Fruit fly (Drosophila melanogaster) Kc167 (cell line): ENCODE data around the gene CG42393.

Experiments used
- Myc ChIP-seq: fragments of >200 bp; optimal IDR thresholded peaks from 2 replicates; lab custom pipeline; 2017; ENCODE audit warnings: missing external identifiers
- Sin3A ChIP-seq: fragments of >200 bp; optimal IDR thresholded peaks from 2 replicates; lab custom pipeline; 2018; ENCODE audit warnings: missing external identifiers
- h ChIP-seq: fragments of >200 bp; optimal IDR thresholded peaks from 3 replicates; lab custom pipeline; 2018; ENCODE audit warnings: missing external identifiers
- insv ChIP-seq: fragments of >200 bp; optimal IDR thresholded peaks from 3 replicates; lab custom pipeline; 2018; ENCODE audit warnings: missing external identifiers
- psq ChIP-seq: fragments of >200 bp; optimal IDR thresholded peaks from 2 replicates; lab custom pipeline; 2017; ENCODE audit warnings: missing external identifiers

dm6 chr3L:18086754-18087685, 44.5 kb downstream of the CG42393 start, which contains the start of gene CG34253:
- TF ChIP-seq insv (lab: Kevin White, UChicago) (no peak), Myc (lab: Kevin White, UChicago) (no peak), Sin3A (lab: Kevin White, UChicago) (no peak), h (lab: Kevin White, UChicago) (no peak), psq (no peak)
